Worm (Caenorhabditis elegans): ENCODE data around the gene C01G12.9.
A peak's percentile ranks its signal among the peaks of the same experiment; 100 is the strongest.

Gene C01G12.9

DNA sequence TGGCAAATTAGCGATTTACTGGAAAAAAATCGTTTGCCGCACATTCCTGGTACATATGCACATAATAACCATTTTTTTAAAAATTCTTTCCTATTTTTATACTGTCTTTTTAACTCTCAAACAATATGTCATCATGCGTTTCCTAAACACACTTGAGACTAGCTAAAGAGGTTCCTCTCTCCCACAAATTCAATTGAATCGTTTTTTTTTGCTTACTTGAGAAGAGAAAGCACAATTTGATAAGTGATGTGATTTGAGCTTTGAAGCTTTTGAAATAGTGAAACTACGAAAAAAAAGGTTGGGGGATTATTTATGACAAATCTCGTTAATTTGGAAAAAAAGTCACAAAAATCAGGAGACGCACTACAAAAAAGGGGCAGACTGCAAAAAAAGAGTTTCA, 23.8 kb upstream of the C01G12.9 start:
- TF ChIP-seq gei-17 (GFP tag; optimal IDR thresholded peaks at IDR 0.05) (no peak), F39B2.1 (GFP tag; IDR thresholded peaks at IDR 0.05) (no peak), hrde-1 (tag; optimal IDR thresholded peaks at IDR 0.05; ENCODE audit: borderline replicate concordance) (no peak), ceh-79 (tag; optimal IDR thresholded peaks at IDR 0.05) (no peak), lsy-27 (tag; optimal IDR thresholded peaks at IDR 0.05; ENCODE audit: borderline replicate concordance, insufficient read depth) (no peak)

DNA sequence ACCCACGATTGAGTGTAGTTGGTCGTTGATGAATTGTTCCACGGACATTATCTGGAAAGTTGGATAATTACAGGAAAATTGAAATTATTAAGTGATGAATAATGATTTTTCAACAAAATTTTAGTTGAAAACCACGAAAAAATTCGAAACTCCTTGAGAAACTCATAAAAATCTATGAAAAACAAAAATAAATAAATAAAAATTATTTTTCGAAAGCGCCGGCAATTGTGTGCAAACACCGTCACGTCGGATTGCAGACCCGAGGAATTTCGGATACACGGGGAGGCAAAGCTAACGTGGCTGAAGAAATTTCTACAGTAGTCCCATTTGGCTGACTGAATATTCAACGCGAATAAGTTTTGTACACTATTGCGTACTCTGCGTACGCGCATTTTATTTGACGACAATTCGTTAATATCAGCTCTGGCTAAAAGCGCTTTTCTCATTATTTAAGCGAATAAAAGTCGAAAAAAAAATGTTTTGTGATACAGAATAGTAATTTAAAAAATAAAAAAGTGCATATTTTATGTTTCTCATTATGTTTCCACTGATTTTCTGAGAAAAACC, 17.2 kb upstream of the C01G12.9 start, which contains the start of gene mog-4:
mog-4 (minus strand) TSS at position 51 of the 567 bp plus-strand sequence.
- TF ChIP-seq aptf-3 (GFP tag; IDR thresholded peaks at IDR 0.05) (peak; percentile 95), madf-8 (GFP tag; conservative IDR thresholded peaks at IDR 0.05) (peak; percentile 99), ztf-18 (tag; optimal IDR thresholded peaks at IDR 0.05) (peak; percentile 82), aptf-2 (GFP tag; conservative IDR thresholded peaks at IDR 0.05) (peak; percentile 99), zim-3 (tag; optimal IDR thresholded peaks at IDR 0.05) (peak; percentile 81), K12H6.12 (tag; optimal IDR thresholded peaks at IDR 0.05) (peak; percentile 97), tlf-1 (GFP tag; optimal IDR thresholded peaks at IDR 0.05) (peak; percentile 98), tbp1 (GFP tag; optimal IDR thresholded peaks at IDR 0.05) (peak; percentile 76), F49E8.2 (tag; optimal IDR thresholded peaks at IDR 0.05; ENCODE audit: insufficient read depth) (peak; percentile 51), nhr-80 (tag; optimal IDR thresholded peaks at IDR 0.05) (peak; percentile 80), cebp-1 (GFP tag; IDR thresholded peaks at IDR 0.05) (peak; percentile 97), cebp-1 (tag; optimal IDR thresholded peaks at IDR 0.05) (peak; percentile 94), unc-130 (GFP tag; optimal IDR thresholded peaks at IDR 0.05) (peak; percentile 97), ceh-100 (GFP tag; IDR thresholded peaks at IDR 0.05) (peak; percentile 96), F39B2.1 (GFP tag; IDR thresholded peaks at IDR 0.05) (peak; percentile 95), lag-1 (GFP tag; IDR thresholded peaks at IDR 0.05) (peak; percentile 99), nfya-2 (GFP tag; IDR thresholded peaks at IDR 0.05) (peak; percentile 89), C06A6.2 (GFP tag; conservative IDR thresholded peaks at IDR 0.05) (peak; percentile 98), ets-4 (GFP tag; optimal IDR thresholded peaks at IDR 0.05) (peak; percentile 10), athp-1 (tag; optimal IDR thresholded peaks at IDR 0.05) (peak; percentile 97), F33H1.4 (GFP tag; IDR thresholded peaks at IDR 0.05) (peak; percentile 97), ztf-25 (GFP tag; IDR thresholded peaks at IDR 0.05) (peak; percentile 100), mxl-1 (tag; optimal IDR thresholded peaks at IDR 0.05) (peak; percentile 28), cebp-2 (GFP tag; IDR thresholded peaks at IDR 0.05) (peak; percentile 97), let-607 (tag; optimal IDR thresholded peaks at IDR 0.05) (peak; percentile 97 to 98), gei-17 (GFP tag; optimal IDR thresholded peaks at IDR 0.05) (peak; percentile 66), hsf-1 (GFP tag; IDR thresholded peaks at IDR 0.05) (peak; percentile 93), egl-18 (GFP tag; IDR thresholded peaks at IDR 0.05) (peak; percentile 97), sptf-2 (GFP tag; optimal IDR thresholded peaks at IDR 0.05) (peak; percentile 9), Y79H2A.3 (GFP tag; conservative IDR thresholded peaks at IDR 0.05) (peak; percentile 100), nhr-90 (tag; optimal IDR thresholded peaks at IDR 0.05) (peak; percentile 64), lin-54 (GFP tag; optimal IDR thresholded peaks at IDR 0.05) (peak; percentile 97), ceh-58 (GFP tag; IDR thresholded peaks at IDR 0.05) (0 out of 2 replicates have a peak, but pooled peaks have one; percentile 15), him-1 (tag; optimal IDR thresholded peaks at IDR 0.05) (peak; percentile 84), C17E4.6 (GFP tag; IDR thresholded peaks at IDR 0.05) (peak; percentile 100), Y53G8AR.9 (GFP tag; conservative IDR thresholded peaks at IDR 0.05) (peak; percentile 99), lin-40 (tag; optimal IDR thresholded peaks at IDR 0.05) (peak; percentile 98), ztf-26 (tag; optimal IDR thresholded peaks at IDR 0.05) (peak; percentile 96), ekl-4 (GFP tag; IDR thresholded peaks at IDR 0.05) (peak; percentile 99), repo-1 (tag; optimal IDR thresholded peaks at IDR 0.05) (peak; percentile 84), somi-1 (GFP tag; optimal IDR thresholded peaks at IDR 0.05) (peak; percentile 96), nhr-120 (GFP tag; IDR thresholded peaks at IDR 0.05) (peak; percentile 98), ceh-27 (GFP tag; optimal IDR thresholded peaks at IDR 0.05) (peak; percentile 97)
